Worm (Caenorhabditis elegans) whole organism, L2 larva: ENCODE data around the gene srh-25.
A peak's percentile ranks its signal among the peaks of the same experiment; 100 is the strongest.

Source experiments
- C34F6.9 ChIP-seq: fragments of 150-350 bp; optimal IDR thresholded peaks from 2 replicates; lab custom pipeline; 2014; ENCODE audit warnings: missing biosample characterization, missing genetic modification characterization
- F13H6.1 ChIP-seq: sonication (generic microtip); optimal IDR thresholded peaks from 2 replicates; lab custom pipeline; 2016; ENCODE audit warnings: missing genetic modification characterization, missing compliant biosample characterization
- R02D3.7 ChIP-seq: fragments of 150-350 bp; optimal IDR thresholded peaks from 2 replicates; lab custom pipeline; 2014; ENCODE audit warnings: missing biosample characterization, missing genetic modification characterization
- alr-1 ChIP-seq: fragments of 150-350 bp; optimal IDR thresholded peaks from 2 replicates; lab custom pipeline; 2014; ENCODE audit warnings: missing biosample characterization, missing genetic modification characterization
- aly-2 ChIP-seq: fragments of 150-350 bp; optimal IDR thresholded peaks from 2 replicates; lab custom pipeline; 2014; ENCODE audit warnings: missing biosample characterization, missing genetic modification characterization
- ama-1 ChIP-seq: fragments of 150-350 bp; optimal IDR thresholded peaks from 2 replicates; lab custom pipeline; 2018; ENCODE audit warnings: inconsistent platforms
- ceh-82 ChIP-seq: fragments of 150-350 bp; optimal IDR thresholded peaks from 2 replicates; lab custom pipeline; 2014; ENCODE audit warnings: missing biosample characterization, missing genetic modification characterization
- crh-2 ChIP-seq: sonication (generic microtip); optimal IDR thresholded peaks from 2 replicates; lab custom pipeline; 2017; ENCODE audit warnings: missing biosample characterization, missing genetic modification characterization
- dmd-4 ChIP-seq: sonication (generic microtip); optimal IDR thresholded peaks from 2 replicates; lab custom pipeline; 2017; ENCODE audit warnings: missing biosample characterization, missing genetic modification characterization
- egl-27 ChIP-seq: sonication (generic microtip); optimal IDR thresholded peaks from 3 replicates; lab custom pipeline; 2017; ENCODE audit warnings: missing biosample characterization, missing genetic modification reagents, missing genetic modification characterization
- elt-3 ChIP-seq: sonication (generic microtip); optimal IDR thresholded peaks from 2 replicates; lab custom pipeline; 2017; ENCODE audit warnings: missing biosample characterization, missing genetic modification characterization
- fos-1 ChIP-seq: fragments of 150-350 bp; optimal IDR thresholded peaks from 2 replicates; lab custom pipeline; 2014; ENCODE audit warnings: missing biosample characterization, missing genetic modification characterization
- gmeb-1 ChIP-seq: fragments of 150-350 bp; optimal IDR thresholded peaks from 2 replicates; lab custom pipeline; 2014; ENCODE audit warnings: missing biosample characterization, missing genetic modification characterization
- lin-11 ChIP-seq: fragments of 150-350 bp; sonication (generic microtip); optimal IDR thresholded peaks from 2 replicates; lab custom pipeline; 2014; ENCODE audit warnings: missing biosample characterization, missing genetic modification characterization, inconsistent platforms, mixed read lengths
- lin-13 ChIP-seq: fragments of 150-350 bp; optimal IDR thresholded peaks from 2 replicates; lab custom pipeline; 2014; ENCODE audit warnings: missing biosample characterization, missing genetic modification reagents, missing genetic modification characterization
- mbf-1 ChIP-seq: sonication (generic microtip); optimal IDR thresholded peaks from 2 replicates; lab custom pipeline; 2017; ENCODE audit warnings: missing biosample characterization, missing genetic modification characterization
- mdl-1 ChIP-seq, 2 experiments: fragments of 150-350 bp in 1 of 2; sonication (generic microtip) in 1 of 2; optimal IDR thresholded peaks; 2 replicates each; lab custom pipeline; 2017; ENCODE audit warnings: missing biosample characterization in 2 of 2, missing genetic modification characterization in 2 of 2
- nhr-11 ChIP-seq: fragments of 150-350 bp; optimal IDR thresholded peaks from 2 replicates; lab custom pipeline; 2014; ENCODE audit warnings: missing biosample characterization, missing genetic modification characterization
- nhr-129 ChIP-seq: fragments of 150-350 bp; optimal IDR thresholded peaks from 2 replicates; lab custom pipeline; 2014; ENCODE audit warnings: missing biosample characterization, missing genetic modification characterization
- nhr-21 ChIP-seq: fragments of 150-350 bp; optimal IDR thresholded peaks from 2 replicates; lab custom pipeline; 2014; ENCODE audit warnings: missing biosample characterization, missing genetic modification characterization
- nhr-23 ChIP-seq: fragments of 150-350 bp; optimal IDR thresholded peaks from 2 replicates; lab custom pipeline; 2014; ENCODE audit warnings: missing biosample characterization, missing genetic modification reagents, missing genetic modification characterization
- nhr-237 ChIP-seq: fragments of 150-350 bp; optimal IDR thresholded peaks from 2 replicates; lab custom pipeline; 2014; ENCODE audit warnings: missing biosample characterization, missing genetic modification characterization
- nhr-6 ChIP-seq: fragments of 150-350 bp; optimal IDR thresholded peaks from 2 replicates; lab custom pipeline; 2014; ENCODE audit warnings: missing biosample characterization, missing genetic modification characterization
- peb-1 ChIP-seq: fragments of 150-350 bp; optimal IDR thresholded peaks from 2 replicates; lab custom pipeline; 2014; ENCODE audit warnings: missing biosample characterization, missing genetic modification characterization
- sma-9 ChIP-seq, 2 experiments: fragments of 150-350 bp in 1 of 2; sonication (generic microtip) in 1 of 2; optimal IDR thresholded peaks; 2 replicates each; lab custom pipeline; 2014 to 2016; ENCODE audit warnings: missing genetic modification characterization in 2 of 2, mild to moderate bottlenecking in 1 of 2, missing biosample characterization in 1 of 2, missing compliant biosample characterization in 1 of 2, missing genetic modification reagents in 1 of 2, moderate library complexity in 1 of 2
- unc-39 ChIP-seq: fragments of 150-350 bp; optimal IDR thresholded peaks from 2 replicates; lab custom pipeline; 2014; ENCODE audit warnings: missing biosample characterization, missing genetic modification characterization
- unc-55 ChIP-seq: fragments of 150-350 bp; sonication (generic microtip); optimal IDR thresholded peaks from 3 replicates; lab custom pipeline; 2014; ENCODE audit warnings: missing biosample characterization, missing genetic modification reagents, missing genetic modification characterization
- zag-1 ChIP-seq: fragments of 150-350 bp; optimal IDR thresholded peaks from 2 replicates; lab custom pipeline; 2014; ENCODE audit warnings: missing biosample characterization, missing genetic modification characterization
- ztf-1 ChIP-seq: fragments of 200-800 bp; sonication (Bioruptor generic); conservative IDR thresholded peaks from 2 replicates; pipeline ENCODE4 v1.3.6; 2022; ENCODE audit warnings: missing genetic modification characterization, missing compliant biosample characterization
- ztf-11 ChIP-seq: sonication (generic microtip); optimal IDR thresholded peaks from 2 replicates; lab custom pipeline; 2017; ENCODE audit warnings: missing biosample characterization, missing genetic modification characterization

Gene srh-25

ce11 chrV:12478111-12478510 lies 44.5 kb upstream of the srh-25 start, which contains the start of gene atn-1:
Gene atn-1 (plus strand): TSS chrV:12478411.
- TF ChIP-seq unc-55 (no peak), C34F6.9 (tag; lab: Kevin White, UChicago) (no peak), alr-1 (tag; lab: Kevin White, UChicago) (no peak), ztf-11 (tag; lab: Kevin White, UChicago) (no peak), nhr-23 (tag; lab: Kevin White, UChicago) (no peak), crh-2 (tag; lab: Kevin White, UChicago) (no peak), mbf-1 (tag; lab: Kevin White, UChicago) (no peak), nhr-129 (tag; lab: Kevin White, UChicago) (no peak), elt-3 (tag; lab: Kevin White, UChicago) (no peak)

- TF ChIP-seq F13H6.1 (tag; lab: Kevin White, UChicago): peak; percentile 51
- TF ChIP-seq lin-11: no peak
- TF ChIP-seq nhr-21 (tag; lab: Kevin White, UChicago): no peak
- TF ChIP-seq gmeb-1: no peak
- peak; percentile 51 for TF ChIP-seq nhr-129 (tag; lab: Kevin White, UChicago)
- TF ChIP-seq C34F6.9 (tag; lab: Kevin White, UChicago): peak; percentile 30
Observed at ce11 chrV:12477139-12477538, 43.5 kb upstream of the srh-25 start.

- peak; percentile 31 for TF ChIP-seq crh-2 (tag; lab: Kevin White, UChicago)
- no peak for TF ChIP-seq elt-3 (tag; lab: Kevin White, UChicago)
- no peak for TF ChIP-seq ceh-82 (tag; lab: Kevin White, UChicago)
- peak; percentile 95 for TF ChIP-seq fos-1 (tag; lab: Kevin White, UChicago)
- TF ChIP-seq R02D3.7 (tag; lab: Kevin White, UChicago): no peak
- no peak for TF ChIP-seq peb-1
- TF ChIP-seq F13H6.1 (tag; lab: Kevin White, UChicago): no peak
- no peak for TF ChIP-seq unc-39 (tag; lab: Kevin White, UChicago)
- no peak for TF ChIP-seq mdl-1 (tag; optimal IDR thresholded peaks at IDR 0.05; lab: Kevin White, UChicago)
- no peak for TF ChIP-seq nhr-11
- TF ChIP-seq nhr-237 (tag; lab: Kevin White, UChicago): no peak
- no peak for TF ChIP-seq nhr-6 (tag; lab: Kevin White, UChicago)
- TF ChIP-seq gmeb-1: peak; percentile 36
Observed at ce11 chrV:12475360-12475759, 41.7 kb upstream of the srh-25 start.

- TF ChIP-seq ama-1: no peak
- TF ChIP-seq crh-2 (tag; lab: Kevin White, UChicago): no peak
- TF ChIP-seq egl-27 (tag; lab: Kevin White, UChicago): no peak
- no peak for TF ChIP-seq zag-1 (tag; lab: Kevin White, UChicago)
- no peak for TF ChIP-seq dmd-4 (tag; lab: Kevin White, UChicago)
- no peak for TF ChIP-seq nhr-129 (tag; lab: Kevin White, UChicago)
- TF ChIP-seq ztf-1 (GFP tag; lab: Robert Waterston, UW): no peak
Observed at ce11 chrV:12470324-12470723, 36.7 kb upstream of the srh-25 start.

ce11 chrV:12468363-12468762 lies 34.7 kb upstream of the srh-25 start, which contains the start of gene F28C1.3:
Gene F28C1.3 (plus strand): TSS chrV:12468663.
- no peak for TF ChIP-seq aly-2
- no peak for TF ChIP-seq unc-55
- TF ChIP-seq, all 48 proteins: peak for 0

- TF ChIP-seq gmeb-1 (peak; percentile 31), crh-2 (tag; lab: Kevin White, UChicago) (peak; percentile 21), lin-13 (GFP tag; lab: Kevin White, UChicago) (no peak), sma-9 (GFP tag; optimal IDR thresholded peaks at IDR 0.05; lab: Kevin White, UChicago) (peak; percentile 67), sma-9 (tag; optimal IDR thresholded peaks at IDR 0.05; lab: Kevin White, UChicago) (no peak), F13H6.1 (tag; lab: Kevin White, UChicago) (peak; percentile 26), fos-1 (tag; lab: Kevin White, UChicago) (peak; percentile 96), unc-39 (tag; lab: Kevin White, UChicago) (no peak)
Observed at ce11 chrV:12467755-12468154, 34.1 kb upstream of the srh-25 start.

ce11 chrV:12466653-12467052 lies 33.0 kb upstream of the srh-25 start:
- peak; percentile 7 for TF ChIP-seq F13H6.1 (tag; lab: Kevin White, UChicago)
- peak; percentile 45 for TF ChIP-seq sma-9 (GFP tag; optimal IDR thresholded peaks at IDR 0.05; lab: Kevin White, UChicago)
- no peak for TF ChIP-seq sma-9 (tag; optimal IDR thresholded peaks at IDR 0.05; lab: Kevin White, UChicago)
- TF ChIP-seq ceh-82 (tag; lab: Kevin White, UChicago): no peak
- TF ChIP-seq, all 48 proteins: peak for 2
